Fruit fly (Drosophila melanogaster) whole organism, embryonic: ENCODE measurements around the gene Tlk.

ENCODE experiments used
- Antp ChIP-seq: fragments of 200-800 bp; sonication (Bioruptor generic); optimal IDR thresholded peaks from 3 replicates; lab custom pipeline; 2016; ENCODE audit warnings: missing biosample characterization, missing genetic modification characterization
- CG10274 ChIP-seq: fragments of 200-800 bp; sonication (Bioruptor generic); optimal IDR thresholded peaks from 3 replicates; lab custom pipeline; 2017; ENCODE audit warnings: missing biosample characterization, mild to moderate bottlenecking, missing genetic modification characterization
- CG10959 ChIP-seq: fragments of 200-800 bp; sonication (Bioruptor generic); IDR thresholded peaks from 2 replicates; pipeline ENCODE4 v1.3.6; 2022; ENCODE audit warnings: missing biosample characterization, missing genetic modification characterization
- CG12155 ChIP-seq: fragments of 200-800 bp; sonication (Bioruptor generic); optimal IDR thresholded peaks from 3 replicates; lab custom pipeline; 2016; ENCODE audit warnings: missing biosample characterization, missing genetic modification characterization
- CG12659 ChIP-seq: fragments of 200-800 bp; sonication (Bioruptor generic); optimal IDR thresholded peaks from 3 replicates; lab custom pipeline; 2017; ENCODE audit warnings: mild to moderate bottlenecking, missing biosample characterization, missing genetic modification reagents, missing genetic modification characterization
- CG15696 ChIP-seq: fragments of 200-800 bp; sonication (Bioruptor generic); optimal IDR thresholded peaks from 2 replicates; lab custom pipeline; 2019; ENCODE audit warnings: missing biosample characterization, mild to moderate bottlenecking, missing genetic modification characterization, moderate library complexity
- CG1603 ChIP-seq: fragments of 200-800 bp; sonication (Bioruptor generic); optimal IDR thresholded peaks from 2 replicates; lab custom pipeline; 2019; ENCODE audit warnings: missing biosample characterization, mild to moderate bottlenecking, missing genetic modification characterization, moderate library complexity
- CG17361 ChIP-seq: fragments of 200-800 bp; sonication (Bioruptor generic); IDR thresholded peaks from 3 replicates; pipeline ENCODE4 v1.3.6; 2022; ENCODE audit warnings: missing biosample characterization, missing genetic modification characterization
- CG17829 ChIP-seq: fragments of 200-800 bp; optimal IDR thresholded peaks from 2 replicates; lab custom pipeline; 2019; ENCODE audit warnings: missing biosample characterization, mild to moderate bottlenecking, missing genetic modification characterization, moderate library complexity
- CG18262 ChIP-seq: fragments of 200-800 bp; optimal IDR thresholded peaks from 3 replicates; lab custom pipeline; 2019; ENCODE audit warnings: missing biosample characterization, mild to moderate bottlenecking, missing genetic modification characterization, moderate library complexity
- CG18476 ChIP-seq: fragments of 200-800 bp; sonication (Bioruptor generic); optimal IDR thresholded peaks from 2 replicates; lab custom pipeline; 2016; ENCODE audit warnings: missing biosample characterization, mild to moderate bottlenecking, missing genetic modification characterization
- CG18599 ChIP-seq: fragments of 200-800 bp; sonication (Bioruptor generic); optimal IDR thresholded peaks from 3 replicates; lab custom pipeline; 2017; ENCODE audit warnings: missing biosample characterization, missing genetic modification characterization, mild to moderate bottlenecking, moderate library complexity, missing genetic modification reagents
- CG2712 ChIP-seq: fragments of 200-800 bp; optimal IDR thresholded peaks from 3 replicates; lab custom pipeline; 2019; ENCODE audit warnings: missing biosample characterization, mild to moderate bottlenecking, missing genetic modification characterization, moderate library complexity
- CG4404 ChIP-seq: fragments of 200-800 bp; sonication (Bioruptor generic); IDR thresholded peaks from 2 replicates; pipeline ENCODE4 v1.3.6; 2022; ENCODE audit warnings: missing biosample characterization, missing genetic modification characterization
- CG9727 ChIP-seq: fragments of 200-800 bp; sonication (Bioruptor generic); optimal IDR thresholded peaks from 3 replicates; lab custom pipeline; 2017; ENCODE audit warnings: missing biosample characterization, mild to moderate bottlenecking, missing genetic modification characterization
- CG9817 ChIP-seq: fragments of 200-800 bp; sonication (Bioruptor generic); optimal IDR thresholded peaks from 2 replicates; lab custom pipeline; 2018; ENCODE audit warnings: missing biosample characterization, mild to moderate bottlenecking, missing genetic modification characterization, moderate library complexity
- Ets65A ChIP-seq: fragments of 200-800 bp; sonication (Bioruptor generic); peaks from one replicate; lab custom pipeline; 2016; ENCODE audit warnings: missing biosample characterization, missing genetic modification characterization
- Med ChIP-seq: fragments of 200-800 bp; sonication (Bioruptor generic); peaks from one replicate; lab custom pipeline; 2016; ENCODE audit warnings: missing biosample characterization, missing genetic modification characterization, mild to moderate bottlenecking, inconsistent platforms, moderate library complexity
- Pdp1 ChIP-seq, 2 experiments: fragments of 200-800 bp; sonication (Bioruptor generic); optimal IDR thresholded peaks; 3 replicates each; lab custom pipeline; 2016; ENCODE audit warnings: missing biosample characterization in 2 of 2, missing genetic modification characterization in 2 of 2, mild to moderate bottlenecking in 1 of 2, moderate library complexity in 1 of 2
- Xrp1 ChIP-seq: fragments of 200-800 bp; sonication (Bioruptor generic); IDR thresholded peaks from 2 replicates; pipeline ENCODE4 v1.3.6; 2022; ENCODE audit warnings: missing biosample characterization, missing genetic modification characterization
- ab ChIP-seq: fragments of 200-800 bp; sonication (Bioruptor generic); optimal IDR thresholded peaks from 2 replicates; lab custom pipeline; 2016; ENCODE audit warnings: missing biosample characterization, missing genetic modification characterization
- ato ChIP-seq: fragments of 200-800 bp; sonication (Bioruptor generic); IDR thresholded peaks from 2 replicates; pipeline ENCODE4 v1.3.6; 2022; ENCODE audit warnings: missing biosample characterization, missing genetic modification characterization; ENCODE audit not compliant: partially characterized antibody
- chif ChIP-seq, 2 experiments: fragments of 200-800 bp; sonication (Bioruptor generic); optimal IDR thresholded peaks; 3 replicates each; lab custom pipeline; 2016; ENCODE audit warnings: missing biosample characterization in 2 of 2, missing genetic modification characterization in 2 of 2
- chinmo ChIP-seq: fragments of 200-800 bp; sonication (Bioruptor generic); IDR thresholded peaks from 4 replicates; pipeline ENCODE4 v1.3.6; 2022; ENCODE audit warnings: missing biosample characterization, missing genetic modification characterization; ENCODE audit not compliant: partially characterized antibody
- dm ChIP-seq: fragments of 200-800 bp; sonication (Bioruptor generic); optimal IDR thresholded peaks from 3 replicates; lab custom pipeline; 2016; ENCODE audit warnings: missing biosample characterization, missing genetic modification characterization
- dmrt11E ChIP-seq: fragments of 200-800 bp; sonication (Bioruptor generic); optimal IDR thresholded peaks from 3 replicates; lab custom pipeline; 2018; ENCODE audit warnings: missing biosample characterization, mild to moderate bottlenecking, missing genetic modification characterization, moderate library complexity
- gem ChIP-seq: fragments of 200-800 bp; sonication (Bioruptor generic); optimal IDR thresholded peaks from 2 replicates; lab custom pipeline; 2019; ENCODE audit warnings: missing biosample characterization, mild to moderate bottlenecking, missing genetic modification characterization, moderate library complexity
- grn ChIP-seq: fragments of 200-800 bp; sonication (Bioruptor generic); optimal IDR thresholded peaks from 3 replicates; lab custom pipeline; 2017; ENCODE audit warnings: missing biosample characterization, missing genetic modification characterization
- jing ChIP-seq: fragments of 200-800 bp; sonication (Bioruptor generic); optimal IDR thresholded peaks from 2 replicates; lab custom pipeline; 2018; ENCODE audit warnings: missing biosample characterization, mild to moderate bottlenecking, missing genetic modification characterization
- kni ChIP-seq: fragments of 200-800 bp; sonication (Bioruptor generic); optimal IDR thresholded peaks from 3 replicates; lab custom pipeline; 2017; ENCODE audit warnings: mild to moderate bottlenecking, missing biosample characterization, missing genetic modification reagents, missing genetic modification characterization
- phol ChIP-seq: fragments of 200-800 bp; sonication (Bioruptor generic); optimal IDR thresholded peaks from 3 replicates; lab custom pipeline; 2018; ENCODE audit warnings: missing biosample characterization, mild to moderate bottlenecking, missing genetic modification characterization, moderate library complexity
- prd ChIP-seq, 3 experiments: fragments of >200 bp in 2 of 3; fragments of 200-800 bp in 1 of 3; sonication (Bioruptor generic) in 1 of 3; optimal IDR thresholded peaks in 2 of 3; IDR thresholded peaks in 1 of 3; 2 replicates in 2 of 3; 3 replicates in 1 of 3; pipeline versions ENCODE4 v1.3.6 to Lab custom; 2017 to 2022; ENCODE audit warnings: missing biosample characterization in 1 of 3, missing genetic modification characterization in 1 of 3
- sens ChIP-seq: fragments of 200-800 bp; sonication (Bioruptor generic); peaks from one replicate; lab custom pipeline; 2016; ENCODE audit warnings: missing biosample characterization, missing genetic modification characterization
- twi ChIP-seq: fragments of 200-800 bp; optimal IDR thresholded peaks from 2 replicates; lab custom pipeline; 2019; ENCODE audit warnings: missing biosample characterization, mild to moderate bottlenecking, missing genetic modification characterization, moderate library complexity
- vvl ChIP-seq: fragments of 200-800 bp; sonication (Bioruptor generic); IDR thresholded peaks from 2 replicates; pipeline ENCODE4 v1.3.6; 2022; ENCODE audit warnings: missing biosample characterization, missing genetic modification characterization
- zen ChIP-seq: fragments of 200-800 bp; sonication (Bioruptor generic); optimal IDR thresholded peaks from 3 replicates; lab custom pipeline; 2018; ENCODE audit warnings: missing biosample characterization, mild to moderate bottlenecking, missing genetic modification characterization, moderate library complexity
- zf30C ChIP-seq: fragments of 200-800 bp; sonication (Bioruptor generic); optimal IDR thresholded peaks from 3 replicates; lab custom pipeline; 2018; ENCODE audit warnings: missing biosample characterization, mild to moderate bottlenecking, missing genetic modification characterization
- zfh1 ChIP-seq: fragments of 200-800 bp; sonication (Bioruptor generic); IDR thresholded peaks from 3 replicates; pipeline ENCODE4 v1.3.6; 2022; ENCODE audit warnings: missing biosample characterization, missing genetic modification characterization

Tlk gene

dm6 chrX:3835764-3836342 lies 116.0 kb downstream of the Tlk start (continued):
- TF ChIP-seq CG12659: no peak
- 0 out of 2 replicates have a peak, but pooled peaks have one; percentile 16 for TF ChIP-seq vvl (GFP tag; lab: Robert Waterston, UW)
- 0 out of 4 replicates have a peak, but pooled peaks have one; percentile 8 for TF ChIP-seq chinmo (GFP tag; lab: Robert Waterston, UW)

dm6 chrX:3837628-3838027 lies 117.8 kb downstream of the Tlk start:
- TF ChIP-seq grn (GFP tag; lab: Kevin White, UChicago) (peak; percentile 39), CG17829 (tag; lab: Kevin White, UChicago) (peak; percentile 1), CG12155 (no peak), jing (GFP tag; lab: Kevin White, UChicago) (no peak), zen (peak; percentile 30), Antp (no peak), Ets65A (GFP tag; lab: Kevin White, UChicago) (peak; percentile 51), kni (GFP tag; lab: Kevin White, UChicago) (peak; percentile 48), CG9817 (no peak), Med (peak; percentile 12), zf30C (GFP tag; lab: Kevin White, UChicago) (peak; percentile 88), CG9727 (GFP tag; lab: Kevin White, UChicago) (peak; percentile 4), dm (GFP tag; lab: Kevin White, UChicago) (no peak), phol (tag; lab: Kevin White, UChicago) (peak; percentile 6), CG15696 (tag; lab: Kevin White, UChicago) (peak; percentile 3), zfh1 (GFP tag; lab: Robert Waterston, UW) (peak; percentile 49; the same call in 2 of the 3 replicates), CG1603 (tag; lab: Kevin White, UChicago) (peak; percentile 3), CG17361 (GFP tag; lab: Robert Waterston, UW) (no peak), CG10274 (GFP tag; lab: Kevin White, UChicago) (no peak), sens (peak; percentile 57), CG10959 (GFP tag; lab: Robert Waterston, UW) (peak; percentile 35; the same call in 1 of the 2 replicates), CG2712 (peak; percentile 10), Pdp1 (GFP tag; optimal IDR thresholded peaks at IDR 0.05; lab: Kevin White, UChicago) (peak in 1 of 2 experiments; percentile 44), dmrt11E (tag; lab: Kevin White, UChicago) (peak; percentile 35), CG18262 (tag; lab: Kevin White, UChicago) (peak; percentile 2), prd (optimal IDR thresholded peaks at IDR 0.05; lab: Kevin White, UChicago) (no peak), prd (GFP tag; IDR thresholded peaks at IDR 0.05; lab: Robert Waterston, UW) (peak; percentile 58; the same call in 2 of the 3 replicates), gem (tag; lab: Kevin White, UChicago) (peak; percentile 28), CG18476 (GFP tag; lab: Kevin White, UChicago) (peak; percentile 95), Xrp1 (GFP tag; lab: Robert Waterston, UW) (0 out of 2 replicates have a peak, but pooled peaks have one; percentile 16), ato (no peak), CG18599 (GFP tag; lab: Kevin White, UChicago) (no peak), chif (GFP tag; optimal IDR thresholded peaks at IDR 0.05; lab: Kevin White, UChicago) (peak in 1 of 2 experiments; percentile 25), CG4404 (GFP tag; lab: Robert Waterston, UW) (peak; percentile 23; the same call in 1 of the 2 replicates), ab (GFP tag; lab: Kevin White, UChicago) (no peak), twi (tag; lab: Kevin White, UChicago) (peak; percentile 38)
